Fruit fly (Drosophila melanogaster): ENCODE data around the gene CG43088.

- TF ChIP-seq insv (optimal IDR thresholded peaks at IDR 0.05) (no peak), ttk (optimal IDR thresholded peaks at IDR 0.05) (no peak), psq (optimal IDR thresholded peaks at IDR 0.05) (no peak), h (optimal IDR thresholded peaks at IDR 0.05) (no peak), Sin3A (optimal IDR thresholded peaks at IDR 0.05) (no peak)
Observed at dm6 chrX:14678128-14678527, 24.0 kb upstream of the CG43088 start.

All from Kc167 (cell line).